Worm (Caenorhabditis elegans): ENCODE measurements around the gene sre-10.

Gene sre-10

DNA sequence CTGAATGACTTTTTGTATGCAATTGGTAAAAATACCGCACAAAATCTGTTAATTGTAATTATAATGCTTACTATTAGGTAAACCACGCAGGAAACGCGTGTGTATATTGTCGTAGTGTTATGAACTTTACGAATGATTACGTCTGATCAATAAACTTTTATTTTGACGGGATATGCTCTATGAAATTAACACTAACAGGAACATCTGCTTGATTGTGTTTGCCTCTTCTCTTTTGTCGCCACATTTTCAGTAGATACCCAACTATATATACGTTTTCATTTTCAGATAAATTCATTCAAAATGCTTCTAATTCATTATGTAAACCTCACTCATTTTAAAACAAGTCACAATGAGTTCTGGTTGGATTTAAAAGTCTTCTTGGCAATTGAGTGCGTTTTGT, at the start of gene sre-10:
TSS of gene sre-10 (plus strand) at position 301 of the 400 bp plus-strand sequence.
- TF ChIP-seq ceh-100 (GFP tag; IDR thresholded peaks at IDR 0.05) = no peak
- TF ChIP-seq snpc-1.3 (tag; optimal IDR thresholded peaks at IDR 0.05; ENCODE audit: insufficient read depth) = no peak
- no peak for TF ChIP-seq sptf-2 (GFP tag; optimal IDR thresholded peaks at IDR 0.05)
- TF ChIP-seq bed-1 (GFP tag; IDR thresholded peaks at IDR 0.05) = no peak
- TF ChIP-seq T07F8.4 (tag; optimal IDR thresholded peaks at IDR 0.05) = no peak
- TF ChIP-seq dox-1 (GFP tag; IDR thresholded peaks at IDR 0.05) = no peak
- no peak for TF ChIP-seq let-526 (GFP tag; IDR thresholded peaks at IDR 0.05)
- no peak for TF ChIP-seq attf-3 (GFP tag; conservative IDR thresholded peaks at IDR 0.05)
- no peak for TF ChIP-seq attf-5 (GFP tag; optimal IDR thresholded peaks at IDR 0.05)
- no peak for TF ChIP-seq lin-54 (GFP tag; optimal IDR thresholded peaks at IDR 0.05)
- no peak for TF ChIP-seq atf-7 (tag; optimal IDR thresholded peaks at IDR 0.05)
- TF ChIP-seq him-1 (tag; optimal IDR thresholded peaks at IDR 0.05) = no peak
- TF ChIP-seq akir-1 (GFP tag; optimal IDR thresholded peaks at IDR 0.05) = no peak

DNA sequence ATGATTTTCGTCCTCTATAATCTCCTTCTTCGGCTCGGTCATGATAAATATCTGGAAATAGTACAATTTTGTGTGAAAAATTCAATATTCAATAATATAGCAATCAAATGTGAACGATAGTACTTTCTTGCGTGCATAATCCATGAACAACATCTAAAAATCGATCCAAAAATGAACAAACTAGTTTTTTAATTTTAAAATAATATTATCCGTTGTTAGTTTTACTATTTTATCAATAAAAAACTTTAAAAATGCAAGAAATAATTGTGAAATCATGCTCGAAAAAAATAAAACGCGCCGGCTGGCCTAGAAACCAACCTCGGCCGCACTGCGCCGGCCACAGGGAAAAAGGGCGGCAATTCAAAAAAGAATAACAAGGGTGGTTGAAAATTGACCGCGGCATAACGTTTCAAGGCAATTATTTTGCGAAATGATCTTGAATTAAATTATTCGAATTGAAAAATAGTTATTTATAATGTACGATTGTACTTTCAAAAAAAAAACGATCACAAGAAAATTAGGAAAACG, 47.7 kb upstream of the sre-10 start, which contains the start of gene mys-1:
TSS of gene mys-1 (minus strand) at position 51 of the 528 bp plus-strand sequence.
- TF ChIP-seq lsl-1 (GFP tag; optimal IDR thresholded peaks at IDR 0.05) = peak; percentile 16
- no peak for TF ChIP-seq tbx-9 (tag; optimal IDR thresholded peaks at IDR 0.05; ENCODE audit: borderline replicate concordance)
- no peak for TF ChIP-seq akir-1 (GFP tag; optimal IDR thresholded peaks at IDR 0.05)
- peak; percentile 9 for TF ChIP-seq him-1 (tag; optimal IDR thresholded peaks at IDR 0.05)
- TF ChIP-seq B0261.1 (tag; optimal IDR thresholded peaks at IDR 0.05) = no peak
- TF ChIP-seq madf-10 (tag; optimal IDR thresholded peaks at IDR 0.05) = peak; percentile 11
- TF ChIP-seq let-526 (GFP tag; IDR thresholded peaks at IDR 0.05) = no peak
- TF ChIP-seq K12H6.12 (tag; optimal IDR thresholded peaks at IDR 0.05) = peak; percentile 10
- TF ChIP-seq Y67H2A.10 (GFP tag; conservative IDR thresholded peaks at IDR 0.05) = no peak
- TF ChIP-seq F49E8.2 (tag; optimal IDR thresholded peaks at IDR 0.05; ENCODE audit: insufficient read depth) = no peak
- TF ChIP-seq ets-4 (GFP tag; optimal IDR thresholded peaks at IDR 0.05) = no peak
- peak; percentile 66 for TF ChIP-seq mcd-1 (GFP tag; IDR thresholded peaks at IDR 0.05)
- no peak for TF ChIP-seq nfya-2 (GFP tag; IDR thresholded peaks at IDR 0.05)
- no peak for TF ChIP-seq cebp-2 (GFP tag; IDR thresholded peaks at IDR 0.05)
- no peak for TF ChIP-seq ekl-4 (GFP tag; IDR thresholded peaks at IDR 0.05)
- TF ChIP-seq B0336.3 (GFP tag; IDR thresholded peaks at IDR 0.05) = no peak
- no peak for TF ChIP-seq nhr-90 (tag; optimal IDR thresholded peaks at IDR 0.05)
- TF ChIP-seq egl-18 (GFP tag; IDR thresholded peaks at IDR 0.05) = no peak
- no peak for TF ChIP-seq repo-1 (tag; optimal IDR thresholded peaks at IDR 0.05)
- TF ChIP-seq F10E7.11 (tag; optimal IDR thresholded peaks at IDR 0.05) = no peak
- no peak for TF ChIP-seq Y53G8AR.9 (GFP tag; conservative IDR thresholded peaks at IDR 0.05)
- peak; percentile 13 for TF ChIP-seq ceh-27 (GFP tag; optimal IDR thresholded peaks at IDR 0.05)
- peak; percentile 56 for TF ChIP-seq unc-130 (GFP tag; optimal IDR thresholded peaks at IDR 0.05)
- TF ChIP-seq nhr-179 (tag; optimal IDR thresholded peaks at IDR 0.05) = no peak
- peak; percentile 86 for TF ChIP-seq dpl-1 (GFP tag; optimal IDR thresholded peaks at IDR 0.05)
- TF ChIP-seq ztf-18 (tag; optimal IDR thresholded peaks at IDR 0.05) = peak; percentile 32
- TF ChIP-seq dox-1 (GFP tag; IDR thresholded peaks at IDR 0.05) = peak; percentile 51; the same call in 1 of the 2 replicates
- no peak for TF ChIP-seq egl-44 (GFP tag; IDR thresholded peaks at IDR 0.05)
- TF ChIP-seq F57C9.4 (tag; optimal IDR thresholded peaks at IDR 0.05) = no peak
- TF ChIP-seq ceh-100 (GFP tag; IDR thresholded peaks at IDR 0.05) = no peak
- no peak for TF ChIP-seq sea-2 (GFP tag; IDR thresholded peaks at IDR 0.05)
- TF ChIP-seq ztf-3 (GFP tag; optimal IDR thresholded peaks at IDR 0.05) = no peak
- no peak for TF ChIP-seq mxl-1 (tag; optimal IDR thresholded peaks at IDR 0.05)
- no peak for TF ChIP-seq ceh-79 (tag; optimal IDR thresholded peaks at IDR 0.05)
- TF ChIP-seq T26A5.8 (tag; optimal IDR thresholded peaks at IDR 0.05) = no peak
- TF ChIP-seq lag-1 (GFP tag; IDR thresholded peaks at IDR 0.05) = no peak
- no peak for TF ChIP-seq hlh-26 (GFP tag; conservative IDR thresholded peaks at IDR 0.05)
- no peak for TF ChIP-seq tlf-1 (GFP tag; optimal IDR thresholded peaks at IDR 0.05)
- TF ChIP-seq F33H1.4 (GFP tag; IDR thresholded peaks at IDR 0.05) = no peak
- no peak for TF ChIP-seq ccch-3 (GFP tag; optimal IDR thresholded peaks at IDR 0.05)

Measured in whole organism, young adult.